Worm (Caenorhabditis elegans) whole organism, mixed stage, embryonic: Measurements from ENCODE around the gene ZK1010.2.

ENCODE experiments used
- ces-1 ChIP-seq: fragments of 150-350 bp; optimal IDR thresholded peaks from 2 replicates; lab custom pipeline; 2014; ENCODE audit warnings: missing biosample characterization, missing genetic modification reagents, missing genetic modification characterization
- elt-1 ChIP-seq: sonication (generic microtip); optimal IDR thresholded peaks from 2 replicates; lab custom pipeline; 2017; ENCODE audit warnings: missing genetic modification characterization, mild to moderate bottlenecking, missing compliant biosample characterization, antibody characterized with exemption, moderate library complexity, borderline replicate concordance; ENCODE audit not compliant: insufficient read depth
- ham-2 ChIP-seq: fragments of 200-800 bp; sonication (Bioruptor generic); optimal IDR thresholded peaks from 2 replicates; lab custom pipeline; 2018; ENCODE audit warnings: mild to moderate bottlenecking, missing genetic modification characterization, missing compliant biosample characterization
- nhr-76 ChIP-seq: sonication (generic microtip); optimal IDR thresholded peaks from 2 replicates; lab custom pipeline; 2017; ENCODE audit warnings: missing biosample characterization, missing genetic modification characterization

DNA sequence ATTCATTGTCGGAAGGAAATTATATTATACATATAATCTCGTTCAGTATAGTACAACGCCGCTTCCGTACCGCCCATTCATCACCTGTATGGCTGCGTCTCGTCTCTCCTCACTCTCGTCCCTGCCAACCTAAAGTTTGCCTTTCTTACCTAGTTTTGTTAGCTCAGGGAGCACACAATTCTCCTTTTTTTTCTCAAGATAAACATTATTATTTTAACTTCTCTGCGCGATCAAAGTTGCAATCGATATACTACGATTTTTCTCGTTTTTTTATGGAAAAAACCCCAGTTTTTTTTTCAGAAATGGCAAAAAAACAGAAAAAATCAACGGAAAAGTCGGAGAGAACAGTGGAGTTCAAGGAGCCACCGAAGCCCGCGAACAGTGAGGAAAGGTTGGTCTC, 43.2 kb downstream of the ZK1010.2 start, which contains the start of gene epg-3:
- no peak for TF ChIP-seq ces-1 (GFP tag; lab: Kevin White, UChicago)
- no peak for TF ChIP-seq ham-2 (GFP tag; lab: Kevin White, UChicago)
- TF ChIP-seq nhr-76 (tag; lab: Kevin White, UChicago) = no peak
- no peak for TF ChIP-seq elt-1 (tag; lab: Kevin White, UChicago)
